Worm (Caenorhabditis elegans) whole organism, L3 larva: Measurements from ENCODE around the gene srb-6.
A peak's percentile ranks its signal among the peaks of the same experiment; 100 is the strongest.

ENCODE experiments used
- R02D3.7 ChIP-seq: fragments of 150-350 bp; optimal IDR thresholded peaks from 2 replicates; lab custom pipeline; 2014; ENCODE audit warnings: missing biosample characterization, missing genetic modification characterization
- ZK546.5 ChIP-seq: sonication (generic microtip); optimal IDR thresholded peaks from 2 replicates; lab custom pipeline; 2017; ENCODE audit warnings: missing biosample characterization, missing genetic modification characterization
- aly-2 ChIP-seq: fragments of 150-350 bp; optimal IDR thresholded peaks from 2 replicates; lab custom pipeline; 2014; ENCODE audit warnings: missing biosample characterization, missing genetic modification characterization
- ama-1 ChIP-seq: fragments of 150-350 bp; optimal IDR thresholded peaks from 2 replicates; lab custom pipeline; 2018
- ceh-28 ChIP-seq: fragments of 150-350 bp; optimal IDR thresholded peaks from 2 replicates; lab custom pipeline; 2014; ENCODE audit warnings: missing biosample characterization, missing genetic modification reagents, missing genetic modification characterization
- ceh-82 ChIP-seq: fragments of 150-350 bp; optimal IDR thresholded peaks from 2 replicates; lab custom pipeline; 2014; ENCODE audit warnings: missing biosample characterization, missing genetic modification characterization
- ceh-9 ChIP-seq: sonication (generic microtip); optimal IDR thresholded peaks from 2 replicates; lab custom pipeline; 2018; ENCODE audit warnings: missing biosample characterization, missing genetic modification characterization
- daf-12 ChIP-seq: fragments of 150-350 bp; optimal IDR thresholded peaks from 2 replicates; lab custom pipeline; 2014; ENCODE audit warnings: missing biosample characterization, missing genetic modification reagents, missing genetic modification characterization
- egl-27 ChIP-seq: sonication (generic microtip); optimal IDR thresholded peaks from 4 replicates; lab custom pipeline; 2017; ENCODE audit warnings: missing biosample characterization, missing genetic modification reagents, missing genetic modification characterization
- elt-1 ChIP-seq: fragments of 150-350 bp; optimal IDR thresholded peaks from 2 replicates; lab custom pipeline; 2014; ENCODE audit warnings: missing biosample characterization, missing genetic modification characterization
- elt-2 ChIP-seq: sonication (generic microtip); optimal IDR thresholded peaks from 2 replicates; lab custom pipeline; 2016; ENCODE audit warnings: missing genetic modification reagents, mild to moderate bottlenecking, missing genetic modification characterization, missing compliant biosample characterization
- fkh-2 ChIP-seq: fragments of 150-350 bp; optimal IDR thresholded peaks from 2 replicates; lab custom pipeline; 2014; ENCODE audit warnings: missing biosample characterization, missing genetic modification reagents, missing genetic modification characterization
- fos-1 ChIP-seq: fragments of 150-350 bp; optimal IDR thresholded peaks from 2 replicates; lab custom pipeline; 2014; ENCODE audit warnings: missing biosample characterization, missing genetic modification characterization
- jun-1 ChIP-seq: fragments of 150-350 bp; optimal IDR thresholded peaks from 2 replicates; lab custom pipeline; 2014; ENCODE audit warnings: missing biosample characterization, missing genetic modification reagents, missing genetic modification characterization
- lin-15B ChIP-seq: fragments of 150-350 bp; optimal IDR thresholded peaks from 2 replicates; lab custom pipeline; 2014; ENCODE audit warnings: missing biosample characterization, missing genetic modification characterization
- lsy-12 ChIP-seq: sonication (generic microtip); optimal IDR thresholded peaks from 2 replicates; lab custom pipeline; 2016; ENCODE audit warnings: mild to moderate bottlenecking, missing genetic modification characterization, missing compliant biosample characterization
- mml-1 ChIP-seq: fragments of 150-350 bp; sonication (generic microtip); optimal IDR thresholded peaks from 3 replicates; lab custom pipeline; 2014; ENCODE audit warnings: missing biosample characterization, missing genetic modification characterization
- nfya-1 ChIP-seq: sonication (generic microtip); optimal IDR thresholded peaks from 2 replicates; lab custom pipeline; 2017; ENCODE audit warnings: missing genetic modification characterization, mild to moderate bottlenecking, missing compliant biosample characterization, antibody characterized with exemption, moderate library complexity; ENCODE audit not compliant: insufficient read depth
- nhr-11 ChIP-seq: fragments of 150-350 bp; optimal IDR thresholded peaks from 2 replicates; lab custom pipeline; 2014; ENCODE audit warnings: missing biosample characterization, missing genetic modification characterization
- nhr-12 ChIP-seq: fragments of 150-350 bp; optimal IDR thresholded peaks from 2 replicates; lab custom pipeline; 2014; ENCODE audit warnings: missing biosample characterization, missing genetic modification characterization
- nhr-237 ChIP-seq: fragments of 150-350 bp; optimal IDR thresholded peaks from 2 replicates; lab custom pipeline; 2014; ENCODE audit warnings: missing biosample characterization, missing genetic modification characterization
- nhr-25 ChIP-seq: sonication (generic microtip); optimal IDR thresholded peaks from 2 replicates; lab custom pipeline; 2017; ENCODE audit warnings: missing biosample characterization, missing genetic modification characterization
- nhr-43 ChIP-seq: sonication (generic microtip); optimal IDR thresholded peaks from 2 replicates; lab custom pipeline; 2016; ENCODE audit warnings: mild to moderate bottlenecking, missing genetic modification characterization, missing compliant biosample characterization; ENCODE audit not compliant: poor library complexity, severe bottlenecking
- nhr-67 ChIP-seq: fragments of 150-350 bp; optimal IDR thresholded peaks from 2 replicates; lab custom pipeline; 2014; ENCODE audit warnings: missing biosample characterization, missing genetic modification characterization
- nhr-76 ChIP-seq: fragments of 150-350 bp; sonication (generic microtip); optimal IDR thresholded peaks from 5 replicates; lab custom pipeline; 2014; ENCODE audit warnings: missing biosample characterization, missing genetic modification characterization
- pha-4 ChIP-seq: fragments of 150-350 bp; optimal IDR thresholded peaks from 2 replicates; lab custom pipeline; 2014; ENCODE audit warnings: missing biosample characterization, missing genetic modification reagents, missing genetic modification characterization
- pqm-1 ChIP-seq: fragments of 150-350 bp; optimal IDR thresholded peaks from 2 replicates; lab custom pipeline; 2017; ENCODE audit warnings: missing biosample characterization, missing genetic modification characterization, inconsistent platforms
- sea-2 ChIP-seq: fragments of 150-350 bp; sonication (generic microtip); optimal IDR thresholded peaks from 4 replicates; lab custom pipeline; 2014; ENCODE audit warnings: missing biosample characterization, missing genetic modification reagents, missing genetic modification characterization
- skn-1 ChIP-seq: fragments of 150-350 bp; optimal IDR thresholded peaks from 2 replicates; lab custom pipeline; 2014; ENCODE audit warnings: missing biosample characterization, missing genetic modification characterization
- tbx-2 ChIP-seq: sonication (generic microtip); optimal IDR thresholded peaks from 2 replicates; lab custom pipeline; 2016; ENCODE audit warnings: mild to moderate bottlenecking, missing genetic modification characterization, missing compliant biosample characterization
- unc-39 ChIP-seq: sonication (generic microtip); optimal IDR thresholded peaks from 4 replicates; lab custom pipeline; 2017; ENCODE audit warnings: missing biosample characterization, missing genetic modification characterization
- unc-62 ChIP-seq: fragments of 150-350 bp; sonication (generic microtip); optimal IDR thresholded peaks from 4 replicates; lab custom pipeline; 2014; ENCODE audit warnings: missing biosample characterization, missing genetic modification reagents, missing genetic modification characterization
- zag-1 ChIP-seq: fragments of 150-350 bp; optimal IDR thresholded peaks from 2 replicates; lab custom pipeline; 2014; ENCODE audit warnings: missing biosample characterization, missing genetic modification characterization

The srb-6 gene

DNA sequence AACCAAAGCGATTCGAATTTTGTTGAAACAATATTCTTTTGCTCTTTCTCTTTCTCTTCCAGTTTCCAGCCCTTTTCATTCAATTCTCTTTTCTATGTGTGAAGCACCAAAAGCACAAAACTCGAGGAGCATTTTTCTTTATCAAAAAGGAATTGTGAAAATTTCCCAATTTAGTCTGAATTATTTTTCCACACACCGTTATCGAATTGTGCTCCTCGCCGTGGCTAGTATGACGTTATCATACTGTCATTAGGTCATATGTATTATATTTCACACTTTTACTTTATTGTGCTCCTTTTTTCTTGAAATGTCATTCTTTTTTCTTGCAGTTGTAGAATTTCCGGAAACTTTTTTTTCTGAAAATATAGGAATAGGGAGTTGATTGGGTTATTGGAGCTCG, 26.9 kb downstream of the srb-6 start:
- TF ChIP-seq ceh-28 (tag; lab: Kevin White, UChicago): no peak
- TF ChIP-seq pha-4 (tag; lab: Kevin White, UChicago): peak; percentile 35
- peak; percentile 83 for TF ChIP-seq elt-2 (tag; lab: Kevin White, UChicago)
- peak; percentile 76 for TF ChIP-seq pqm-1 (tag; lab: Kevin White, UChicago)

DNA sequence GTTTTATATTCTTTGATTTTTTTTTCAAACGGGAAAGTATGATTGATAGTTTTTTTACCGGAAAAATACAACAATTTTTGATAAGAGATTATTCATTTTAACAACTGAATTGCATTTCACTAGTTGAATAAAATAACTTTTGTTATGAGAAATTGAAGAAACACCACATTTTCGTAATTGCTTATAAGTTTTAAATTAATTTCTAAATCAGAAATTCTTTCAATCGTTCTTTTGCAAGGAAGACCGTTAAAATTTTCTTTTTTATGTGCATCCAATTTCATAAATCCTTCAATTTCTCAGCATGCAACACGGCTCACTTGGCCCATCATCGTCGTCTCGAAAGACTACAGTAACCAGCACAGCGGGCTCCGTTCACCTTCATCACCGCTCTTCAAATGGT, 27.9 kb downstream of the srb-6 start, which contains the start of gene plc-3:
plc-3 (plus strand) TSS at position 301 of the 400 bp plus-strand sequence.
- TF ChIP-seq nhr-67 (tag; lab: Kevin White, UChicago) (no peak), unc-62 (GFP tag; lab: Kevin White, UChicago) (no peak), nhr-76 (tag; lab: Kevin White, UChicago) (no peak), tbx-2 (no peak), fos-1 (no peak), aly-2 (tag; lab: Kevin White, UChicago) (no peak), ZK546.5 (tag; lab: Kevin White, UChicago) (no peak)

DNA sequence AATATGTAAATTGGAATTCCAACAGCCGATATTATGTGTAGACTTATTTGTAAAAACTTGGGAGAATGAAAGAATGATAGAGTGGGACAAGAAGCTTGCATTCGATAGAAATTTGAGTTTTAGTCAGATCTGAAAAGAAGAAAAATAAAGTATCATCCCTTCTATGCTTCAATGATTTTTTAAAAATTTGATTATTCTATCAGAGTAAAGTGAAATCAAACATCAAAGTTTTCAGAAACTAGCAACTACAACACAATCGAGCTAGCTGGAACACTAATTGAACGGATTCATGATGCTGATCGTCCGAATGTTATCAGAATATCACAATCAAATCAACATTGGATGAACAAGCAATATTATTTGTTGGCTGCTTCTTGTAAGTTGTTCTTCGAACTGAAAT, 32.3 kb downstream of the srb-6 start, which contains the start of gene srh-135:
srh-135 (minus strand) TSS at position 101 of the 400 bp plus-strand sequence.
- TF ChIP-seq nhr-25 (tag; lab: Kevin White, UChicago) (no peak), unc-39 (tag; lab: Kevin White, UChicago) (no peak), unc-62 (GFP tag; lab: Kevin White, UChicago) (no peak), ceh-9 (no peak), R02D3.7 (tag; lab: Kevin White, UChicago) (no peak), nfya-1 (tag; lab: Kevin White, UChicago) (no peak), daf-12 (tag; lab: Kevin White, UChicago) (no peak), elt-2 (tag; lab: Kevin White, UChicago) (no peak), fkh-2 (tag; lab: Kevin White, UChicago) (no peak), nhr-11 (tag; lab: Kevin White, UChicago) (no peak), elt-1 (tag; lab: Kevin White, UChicago) (no peak), jun-1 (tag; lab: Kevin White, UChicago) (no peak), nhr-237 (no peak)

DNA sequence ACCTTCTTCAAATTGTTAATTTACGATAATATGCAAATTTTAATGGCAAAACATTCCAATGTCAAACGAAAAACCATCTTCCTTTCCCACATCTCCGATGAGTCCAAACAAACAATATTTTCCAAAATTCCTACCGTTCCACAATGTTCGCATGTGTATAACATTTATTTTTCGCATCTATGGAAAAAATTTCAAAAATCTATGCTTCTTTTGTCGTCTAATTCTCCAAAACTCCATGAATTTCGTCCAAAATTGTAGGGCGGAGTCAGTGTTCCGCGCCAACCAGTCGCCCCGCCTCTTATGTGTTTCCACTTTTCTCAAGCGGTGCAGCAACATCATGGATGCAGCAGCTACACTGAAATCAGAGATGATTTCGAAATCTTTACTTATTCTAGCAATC, 36.3 kb downstream of the srb-6 start, which contains the start of gene T01E8.8:
T01E8.8 (plus strand) TSS at position 301 of the 400 bp plus-strand sequence.
- TF ChIP-seq ZK546.5 (tag; lab: Kevin White, UChicago) (no peak), sea-2 (GFP tag; lab: Kevin White, UChicago) (no peak), zag-1 (tag; lab: Kevin White, UChicago) (no peak), nhr-67 (tag; lab: Kevin White, UChicago) (no peak), nhr-43 (tag; lab: Kevin White, UChicago) (no peak)

DNA sequence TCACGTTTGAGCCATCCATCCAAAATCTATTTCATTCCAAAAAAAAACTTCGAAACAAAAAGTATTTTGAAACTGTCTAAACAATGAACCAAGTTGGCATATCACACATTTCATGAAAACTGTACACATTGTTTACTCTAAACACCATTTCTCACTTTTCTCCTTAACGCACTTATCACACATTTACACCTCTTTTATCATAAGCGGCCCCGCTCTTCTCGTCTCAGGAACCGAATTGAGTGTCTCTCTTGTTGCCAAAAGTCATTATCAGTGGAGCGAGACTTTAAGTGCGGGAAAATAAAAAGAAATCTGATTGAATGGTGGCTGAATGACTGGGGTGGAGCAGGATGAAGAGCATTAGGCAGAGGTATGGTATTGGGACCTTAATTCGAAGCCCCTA, 37.2 kb downstream of the srb-6 start:
- TF ChIP-seq egl-27 (tag; lab: Kevin White, UChicago) (no peak), ceh-82 (tag; lab: Kevin White, UChicago) (no peak), lsy-12 (no peak), ceh-28 (tag; lab: Kevin White, UChicago) (no peak), R02D3.7 (tag; lab: Kevin White, UChicago) (no peak), daf-12 (tag; lab: Kevin White, UChicago) (no peak), elt-2 (tag; lab: Kevin White, UChicago) (peak; percentile 60), ama-1 (lab: Kevin White, UChicago) (no peak), nhr-12 (tag; lab: Kevin White, UChicago) (no peak), lin-15B (tag; lab: Kevin White, UChicago) (no peak), skn-1 (no peak), aly-2 (tag; lab: Kevin White, UChicago) (no peak), unc-39 (tag; lab: Kevin White, UChicago) (no peak), pha-4 (tag; lab: Kevin White, UChicago) (peak; percentile 15), mml-1 (no peak), nhr-237 (no peak), nhr-25 (tag; lab: Kevin White, UChicago) (no peak)
